Worm (Caenorhabditis elegans) whole organism, L3 larva: ENCODE measurements around the gene tsn-1.

Source experiments
- eor-1 ChIP-seq, 2 experiments: fragments of 150-350 bp; optimal IDR thresholded peaks; 2 replicates each; lab custom pipeline; 2014 to 2018; ENCODE audit warnings: missing biosample characterization in 2 of 2, missing genetic modification characterization in 2 of 2
- nhr-11 ChIP-seq: fragments of 150-350 bp; optimal IDR thresholded peaks from 2 replicates; lab custom pipeline; 2014; ENCODE audit warnings: missing biosample characterization, missing genetic modification characterization
- nhr-77 ChIP-seq: fragments of 150-350 bp; optimal IDR thresholded peaks from 2 replicates; lab custom pipeline; 2014; ENCODE audit warnings: missing biosample characterization, missing genetic modification characterization
- pha-4 ChIP-seq: fragments of 150-350 bp; optimal IDR thresholded peaks from 2 replicates; lab custom pipeline; 2014; ENCODE audit warnings: missing biosample characterization, missing genetic modification reagents, missing genetic modification characterization
- skn-1 ChIP-seq: fragments of 150-350 bp; optimal IDR thresholded peaks from 2 replicates; lab custom pipeline; 2014; ENCODE audit warnings: missing biosample characterization, missing genetic modification characterization

- TF ChIP-seq nhr-11 (tag; lab: Kevin White, UChicago) (no peak), pha-4 (tag; lab: Kevin White, UChicago) (no peak), skn-1 (tag; lab: Kevin White, UChicago) (no peak), nhr-77 (tag; lab: Kevin White, UChicago) (no peak), eor-1 (tag; optimal IDR thresholded peaks at IDR 0.05; lab: Kevin White, UChicago) (no peak)
Observed at ce11 chrII:4665359-4665758, 41.3 kb upstream of the tsn-1 start, which contains the start of gene T05A7.11.
